Fruit fly (Drosophila melanogaster): ENCODE data around the gene Reph.

Gene Reph

DNA sequence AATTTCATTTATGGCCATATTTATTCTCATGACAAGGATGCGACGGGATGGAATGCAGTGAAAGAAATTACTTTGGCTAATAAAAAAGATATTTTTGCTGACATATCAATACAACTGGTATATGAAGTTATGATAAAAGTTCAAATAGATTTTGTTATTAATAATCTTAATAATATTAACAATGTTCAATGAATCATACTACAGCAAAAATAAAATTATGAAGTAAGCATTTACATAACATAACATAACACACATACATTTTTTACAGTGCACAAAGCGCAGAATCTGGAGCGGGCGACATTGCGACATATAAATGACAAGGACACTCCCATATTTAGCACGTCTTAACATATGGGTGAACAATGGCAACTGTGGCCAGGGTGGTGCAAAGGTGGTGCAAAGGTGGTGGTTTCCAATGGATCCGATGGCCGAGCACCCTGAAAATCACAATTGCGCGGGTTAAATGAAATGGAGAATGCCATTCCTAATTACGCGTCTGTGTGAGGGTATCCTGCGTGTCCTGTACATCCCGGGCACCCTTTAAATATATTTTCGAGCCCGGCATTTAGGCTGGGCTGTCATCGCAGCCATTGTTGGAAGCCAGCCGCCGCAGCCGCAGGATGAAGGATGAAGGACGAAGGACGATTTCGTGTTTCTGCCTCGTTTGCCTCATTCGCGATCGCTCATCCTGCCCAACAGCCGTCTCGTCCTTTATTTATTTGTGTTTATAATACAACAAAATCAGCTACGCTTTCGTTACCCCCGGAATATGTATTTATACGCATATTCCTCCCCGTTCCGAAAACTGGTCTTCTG is 41.8 kb downstream of the Reph start (continued):
- TF ChIP-seq E2f1 (GFP tag; IDR thresholded peaks at IDR 0.05) (no peak), gcm2 (GFP tag; optimal IDR thresholded peaks at IDR 0.05) (no peak), unc-4 (GFP tag; IDR thresholded peaks at IDR 0.05; ENCODE audit: partially characterized antibody) (no peak), CG1792 (GFP tag; optimal IDR thresholded peaks at IDR 0.05) (no peak), row (GFP tag; IDR thresholded peaks at IDR 0.05) (peak; percentile 47), CG43689 (GFP tag; IDR thresholded peaks at IDR 0.05) (no peak), z (GFP tag; IDR thresholded peaks at IDR 0.05) (no peak), CG14710 (tag; optimal IDR thresholded peaks at IDR 0.05) (peak; percentile 42), CG7745 (tag; optimal IDR thresholded peaks at IDR 0.05) (no peak), lola (GFP tag; optimal IDR thresholded peaks at IDR 0.05) (peak in 1 of 3 experiments; percentile 58), CG30431 (GFP tag; optimal IDR thresholded peaks at IDR 0.05) (no peak), CG4707 (GFP tag; optimal IDR thresholded peaks at IDR 0.05) (no peak), CG10209 (GFP tag; optimal IDR thresholded peaks at IDR 0.05) (no peak), Myb (GFP tag; optimal IDR thresholded peaks at IDR 0.05) (no peak), Med (GFP tag) (no peak), pb (GFP tag; optimal IDR thresholded peaks at IDR 0.05) (no peak), CoRest (tag; optimal IDR thresholded peaks at IDR 0.05) (peak; percentile 20), BtbVII (GFP tag; optimal IDR thresholded peaks at IDR 0.05) (no peak), CG16863 (GFP tag; optimal IDR thresholded peaks at IDR 0.05) (no peak), CG12942 (GFP tag; optimal IDR thresholded peaks at IDR 0.05) (no peak), CG15514 (GFP tag; optimal IDR thresholded peaks at IDR 0.05) (no peak), Xrp1 (GFP tag; IDR thresholded peaks at IDR 0.05) (no peak), cad (GFP tag; optimal IDR thresholded peaks at IDR 0.05) (no peak), CG34422 (GFP tag; IDR thresholded peaks at IDR 0.05) (no peak), cato (GFP tag; optimal IDR thresholded peaks at IDR 0.05; ENCODE audit: borderline replicate concordance) (no peak), ATbp (GFP tag; optimal IDR thresholded peaks at IDR 0.05) (no peak), CG15011 (GFP tag; optimal IDR thresholded peaks at IDR 0.05) (no peak), nau (GFP tag; optimal IDR thresholded peaks at IDR 0.05) (no peak), CG11247 (GFP tag; IDR thresholded peaks at IDR 0.05) (no peak), hkb (optimal IDR thresholded peaks at IDR 0.05) (no peak), hkb (GFP tag; IDR thresholded peaks at IDR 0.05) (no peak), Dek (tag; optimal IDR thresholded peaks at IDR 0.05) (no peak), Mrtf (GFP tag; IDR thresholded peaks at IDR 0.05) (no peak), fd102C (GFP tag; optimal IDR thresholded peaks at IDR 0.05) (no peak), HmgD (GFP tag; optimal IDR thresholded peaks at IDR 0.05) (no peak), CG30020 (tag; optimal IDR thresholded peaks at IDR 0.05) (no peak), crp (GFP tag; optimal IDR thresholded peaks at IDR 0.05) (no peak), CG7372 (GFP tag; IDR thresholded peaks at IDR 0.05) (no peak), sd (tag; optimal IDR thresholded peaks at IDR 0.05) (no peak), Optix (GFP tag; IDR thresholded peaks at IDR 0.05) (no peak), YL-1 (GFP tag; optimal IDR thresholded peaks at IDR 0.05) (no peak), pfk (GFP tag; optimal IDR thresholded peaks at IDR 0.05) (no peak), schlank (tag; optimal IDR thresholded peaks at IDR 0.05) (no peak), D19A (tag; optimal IDR thresholded peaks at IDR 0.05) (peak; percentile 19), Aef1 (GFP tag; IDR thresholded peaks at IDR 0.05) (no peak), CHES-1-like (GFP tag; optimal IDR thresholded peaks at IDR 0.05) (no peak), Dip2 (GFP tag; IDR thresholded peaks at IDR 0.05) (no peak), stwl (tag; optimal IDR thresholded peaks at IDR 0.05) (no peak), CG2712 (tag; optimal IDR thresholded peaks at IDR 0.05) (peak; percentile 63), CG6272 (GFP tag; IDR thresholded peaks at IDR 0.05) (0 out of 2 replicates have a peak, but pooled peaks have one; percentile 5)
